Worm (Caenorhabditis elegans) whole organism, L4/young adult: ENCODE measurements around the gene C29E4.11.

Experiments used
- W03F9.2 ChIP-seq: fragments of 150-350 bp; optimal IDR thresholded peaks from 2 replicates; lab custom pipeline; 2014; ENCODE audit warnings: missing biosample characterization, missing genetic modification characterization
- dao-5 ChIP-seq: sonication (generic microtip); optimal IDR thresholded peaks from 2 replicates; lab custom pipeline; 2016; ENCODE audit warnings: missing genotype, missing genetic modification characterization, moderate library complexity, missing compliant biosample characterization

- TF ChIP-seq W03F9.2 (tag; lab: Kevin White, UChicago) (no peak), dao-5 (tag; lab: Kevin White, UChicago) (no peak)
Observed at ce11 chrIII:7958085-7958484, at the start of gene C29E4.11.
